Fruit fly (Drosophila melanogaster): ENCODE measurements around the gene CG17129.

Gene CG17129

DNA sequence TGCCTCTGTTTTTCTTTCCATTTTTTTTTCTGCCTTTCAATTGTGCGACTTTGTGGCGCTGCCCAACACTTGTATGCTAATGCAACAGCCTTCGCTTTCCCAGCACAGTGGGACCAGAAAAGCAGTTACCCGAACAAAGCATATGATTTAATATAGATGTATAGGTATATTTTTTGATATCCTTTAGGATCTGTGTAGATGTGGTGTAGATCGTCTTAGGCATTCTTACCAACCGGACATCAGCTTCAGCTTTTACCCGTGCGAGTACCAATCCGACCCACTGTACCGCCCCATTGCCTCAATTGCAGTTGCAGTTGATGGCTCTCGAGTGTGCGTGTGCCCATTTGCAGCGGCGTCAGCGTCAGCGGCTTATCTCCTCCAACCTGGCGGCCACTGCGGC is 43.7 kb downstream of the CG17129 start (continued):
- TF ChIP-seq Doc3 (GFP tag; IDR thresholded peaks at IDR 0.05; ENCODE audit: partially characterized antibody) (no peak), CG12744 (GFP tag; optimal IDR thresholded peaks at IDR 0.05) (no peak), CG9215 (GFP tag; IDR thresholded peaks at IDR 0.05) (no peak), Fer2 (tag; optimal IDR thresholded peaks at IDR 0.05) (no peak), sens-2 (GFP tag; IDR thresholded peaks at IDR 0.05) (0 out of 2 replicates have a peak, but pooled peaks have one; percentile 51), cg (GFP tag; optimal IDR thresholded peaks at IDR 0.05) (no peak), CG12104 (GFP tag; optimal IDR thresholded peaks at IDR 0.05) (no peak), CG14965 (GFP tag; optimal IDR thresholded peaks at IDR 0.05; ENCODE audit: borderline replicate concordance) (no peak), Hsf (GFP tag; optimal IDR thresholded peaks at IDR 0.05) (peak; percentile 57), ham (GFP tag; IDR thresholded peaks at IDR 0.05) (no peak), CG13123 (GFP tag; optimal IDR thresholded peaks at IDR 0.05) (no peak), cato (GFP tag; optimal IDR thresholded peaks at IDR 0.05; ENCODE audit: borderline replicate concordance) (peak; percentile 48), knrl (GFP tag; IDR thresholded peaks at IDR 0.05; ENCODE audit: partially characterized antibody) (no peak), CG4820 (GFP tag; optimal IDR thresholded peaks at IDR 0.05) (peak; percentile 71), Dek (tag; optimal IDR thresholded peaks at IDR 0.05) (no peak), CG12071 (GFP tag; optimal IDR thresholded peaks at IDR 0.05) (peak; percentile 60), emc (GFP tag; optimal IDR thresholded peaks at IDR 0.05) (no peak), trh (GFP tag; optimal IDR thresholded peaks at IDR 0.05) (peak; percentile 15), Fer3 (tag; optimal IDR thresholded peaks at IDR 0.05) (no peak), CG18619 (GFP tag; optimal IDR thresholded peaks at IDR 0.05) (peak; percentile 40), CG31388 (GFP tag; optimal IDR thresholded peaks at IDR 0.05) (peak; percentile 1), Hr51 (GFP tag; optimal IDR thresholded peaks at IDR 0.05) (peak; percentile 24 to 63), fd64A (GFP tag; optimal IDR thresholded peaks at IDR 0.05) (peak; percentile 47), CkIIα-i1 (GFP tag; IDR thresholded peaks at IDR 0.05) (no peak), CG3847 (GFP tag; IDR thresholded peaks at IDR 0.05) (no peak), tgo (GFP tag; IDR thresholded peaks at IDR 0.05) (peak; percentile 64), abd-A (tag; optimal IDR thresholded peaks at IDR 0.05) (no peak), Lim3 (GFP tag; IDR thresholded peaks at IDR 0.05) (no peak), CG43689 (GFP tag; IDR thresholded peaks at IDR 0.05) (no peak), CG8388 (GFP tag; optimal IDR thresholded peaks at IDR 0.05) (peak; percentile 84), CG11723 (GFP tag; optimal IDR thresholded peaks at IDR 0.05) (peak; percentile 52), CG10321 (GFP tag; IDR thresholded peaks at IDR 0.05) (no peak), Sox100B (GFP tag; optimal IDR thresholded peaks at IDR 0.05) (peak; percentile 44), gce (GFP tag; IDR thresholded peaks at IDR 0.05) (peak; percentile 71; the same call in 1 of the 3 replicates), corto (GFP tag; optimal IDR thresholded peaks at IDR 0.05) (no peak), Taf1 (GFP tag; IDR thresholded peaks at IDR 0.05) (0 out of 2 replicates have a peak, but pooled peaks have one; percentile 9), hbn (GFP tag; IDR thresholded peaks at IDR 0.05; ENCODE audit: partially characterized antibody) (no peak), CG31441 (GFP tag; IDR thresholded peaks at IDR 0.05) (peak; percentile 72), onecut (GFP tag; IDR thresholded peaks at IDR 0.05) (peak; percentile 44), CG7786 (GFP tag; optimal IDR thresholded peaks at IDR 0.05) (no peak), Dad (GFP tag; optimal IDR thresholded peaks at IDR 0.05) (peak; percentile 62), sqz (GFP tag; optimal IDR thresholded peaks at IDR 0.05) (no peak), CG32532 (GFP tag; IDR thresholded peaks at IDR 0.05) (peak; percentile 33; the same call in 1 of the 2 replicates), CG13287 (GFP tag; IDR thresholded peaks at IDR 0.05; ENCODE audit: partially characterized antibody) (no peak), Dip2 (GFP tag; IDR thresholded peaks at IDR 0.05) (no peak), gt (GFP tag; IDR thresholded peaks at IDR 0.05) (no peak), Bdp1 (GFP tag; optimal IDR thresholded peaks at IDR 0.05) (peak; percentile 20), HmgZ (tag; optimal IDR thresholded peaks at IDR 0.05) (no peak), CG30020 (tag; optimal IDR thresholded peaks at IDR 0.05) (no peak), tna (GFP tag; IDR thresholded peaks at IDR 0.05; ENCODE audit: partially characterized antibody) (no peak), Usf (GFP tag; optimal IDR thresholded peaks at IDR 0.05) (no peak)
